Fruit fly (Drosophila melanogaster) whole organism, wandering third instar larva: Measurements from ENCODE around the gene CG14841.

Experiments used
- CG9705 ChIP-seq: fragments of 200-800 bp; sonication (Bioruptor generic); optimal IDR thresholded peaks from 2 replicates; lab custom pipeline; 2018; ENCODE audit warnings: missing biosample characterization, mild to moderate bottlenecking, missing genetic modification characterization
- GATAd ChIP-seq: sonication (Bioruptor generic); optimal IDR thresholded peaks from 2 replicates; lab custom pipeline; 2016; ENCODE audit warnings: missing biosample characterization, missing genetic modification characterization
- Myc ChIP-seq: fragments of >200 bp; optimal IDR thresholded peaks from 2 replicates; lab custom pipeline; 2017
- N ChIP-seq: fragments of >200 bp; optimal IDR thresholded peaks from 2 replicates; lab custom pipeline; 2018; ENCODE audit warnings: missing biosample characterization, missing external identifiers, missing genetic modification characterization
- OdsH ChIP-seq: fragments of 200-800 bp; sonication (Bioruptor generic); optimal IDR thresholded peaks from 2 replicates; lab custom pipeline; 2016; ENCODE audit warnings: missing biosample characterization, mild to moderate bottlenecking, missing genetic modification characterization
- Sp1 ChIP-seq: fragments of 200-800 bp; sonication (Bioruptor generic); optimal IDR thresholded peaks from 3 replicates; lab custom pipeline; 2019; ENCODE audit warnings: missing biosample characterization, mild to moderate bottlenecking, missing genetic modification characterization, moderate library complexity
- br ChIP-seq: fragments of 200-800 bp; sonication (Bioruptor generic); optimal IDR thresholded peaks from 2 replicates; lab custom pipeline; 2016; ENCODE audit warnings: missing biosample characterization, missing genetic modification characterization
- dsf ChIP-seq: sonication (Bioruptor generic); optimal IDR thresholded peaks from 2 replicates; lab custom pipeline; 2016; ENCODE audit warnings: missing biosample characterization, missing genetic modification characterization, borderline replicate concordance
- fru ChIP-seq: fragments of 200-800 bp; sonication (Bioruptor generic); optimal IDR thresholded peaks from 3 replicates; lab custom pipeline; 2016; ENCODE audit warnings: missing biosample characterization, mild to moderate bottlenecking, missing genetic modification characterization
- psq ChIP-seq: fragments of 200-800 bp; sonication (Bioruptor generic); optimal IDR thresholded peaks from 3 replicates; lab custom pipeline; 2017; ENCODE audit warnings: missing biosample characterization, mild to moderate bottlenecking, missing genetic modification characterization, moderate library complexity
- sv ChIP-seq: fragments of 200-800 bp; sonication (Bioruptor generic); optimal IDR thresholded peaks from 3 replicates; lab custom pipeline; 2016; ENCODE audit warnings: missing biosample characterization, missing genetic modification characterization

- TF ChIP-seq fru (GFP tag; lab: Kevin White, UChicago), result no peak
- no peak for TF ChIP-seq Sp1 (GFP tag; lab: Kevin White, UChicago)
- TF ChIP-seq OdsH, result no peak
- TF ChIP-seq Myc (lab: Kevin White, UChicago), result no peak
- TF ChIP-seq GATAd, result no peak
- TF ChIP-seq sv, result no peak
- TF ChIP-seq N (GFP tag; lab: Kevin White, UChicago), result no peak
- TF ChIP-seq psq (GFP tag; lab: Kevin White, UChicago), result no peak
- no peak for TF ChIP-seq dsf (GFP tag; lab: Kevin White, UChicago)
- TF ChIP-seq CG9705 (GFP tag; lab: Kevin White, UChicago), result no peak
- TF ChIP-seq br (GFP tag; lab: Kevin White, UChicago), result no peak
These were observed 42.1 kb downstream of the CG14841 start, which contains the start of gene CG31326 for dm6 chr3R:14220105-14220504.
